Worm (Caenorhabditis elegans) whole organism, L4 larva: ENCODE measurements around the gene C56A3.4.

Experiments
- Y105C5A.15 ChIP-seq: fragments of 200-800 bp; sonication (Bioruptor generic); IDR thresholded peaks from 2 replicates; pipeline ENCODE4 v1.3.6; 2022; ENCODE audit warnings: missing genetic modification characterization, missing compliant biosample characterization
- arid-1 ChIP-seq: fragments of 200-800 bp; sonication (Bioruptor generic); conservative IDR thresholded peaks from 2 replicates; pipeline ENCODE4 v1.3.6; 2022; ENCODE audit warnings: missing genetic modification reagents, missing genetic modification characterization, missing compliant biosample characterization
- fos-1 ChIP-seq: fragments of 150-350 bp; optimal IDR thresholded peaks from 2 replicates; lab custom pipeline; 2014; ENCODE audit warnings: missing biosample characterization, missing genetic modification characterization
- hlh-30 ChIP-seq: sonication (generic microtip); optimal IDR thresholded peaks from 2 replicates; lab custom pipeline; 2017; ENCODE audit warnings: antibody characterized with exemption, mild to moderate bottlenecking, missing genetic modification characterization, missing compliant biosample characterization; ENCODE audit not compliant: insufficient read depth
- lim-7 ChIP-seq: fragments of 200-800 bp; sonication (Bioruptor generic); IDR thresholded peaks from 2 replicates; pipeline ENCODE4 v1.3.6; 2022; ENCODE audit warnings: missing genetic modification characterization, missing compliant biosample characterization
- madf-9 ChIP-seq: fragments of 200-800 bp; sonication (Bioruptor generic); conservative IDR thresholded peaks from 2 replicates; pipeline ENCODE4 v1.3.6; 2022; ENCODE audit warnings: missing genetic modification reagents, missing genetic modification characterization, missing compliant biosample characterization
- mxl-3 ChIP-seq: fragments of 200-800 bp; sonication (Bioruptor generic); optimal IDR thresholded peaks from 2 replicates; lab custom pipeline; 2018; ENCODE audit warnings: mild to moderate bottlenecking, missing genetic modification characterization, missing compliant biosample characterization
- nhr-41 ChIP-seq: fragments of 200-800 bp; sonication (Bioruptor generic); IDR thresholded peaks from 2 replicates; pipeline ENCODE4 v1.3.6; 2022; ENCODE audit warnings: missing genetic modification reagents, missing genetic modification characterization, missing compliant biosample characterization
- nhr-6 ChIP-seq: fragments of 150-350 bp; optimal IDR thresholded peaks from 2 replicates; lab custom pipeline; 2014; ENCODE audit warnings: missing biosample characterization, missing genetic modification characterization
- unc-39 ChIP-seq: sonication (generic microtip); optimal IDR thresholded peaks from 2 replicates; lab custom pipeline; 2017; ENCODE audit warnings: missing biosample characterization, missing genetic modification characterization
- unc-62 ChIP-seq, 3 experiments: fragments of 150-350 bp in 1 of 3; sonication (generic microtip); optimal IDR thresholded peaks in 2 of 3; peaks in 1 of 3; 1 replicate in 1 of 3; 2 replicates in 2 of 3; lab custom pipeline; 2014 to 2017; ENCODE audit warnings: missing biosample characterization in 3 of 3, missing genetic modification characterization in 3 of 3, missing genetic modification reagents in 3 of 3, missing genotype in 1 of 3
- ztf-11 ChIP-seq: fragments of 150-350 bp; optimal IDR thresholded peaks from 2 replicates; lab custom pipeline; 2014; ENCODE audit warnings: missing biosample characterization, missing genetic modification characterization

DNA sequence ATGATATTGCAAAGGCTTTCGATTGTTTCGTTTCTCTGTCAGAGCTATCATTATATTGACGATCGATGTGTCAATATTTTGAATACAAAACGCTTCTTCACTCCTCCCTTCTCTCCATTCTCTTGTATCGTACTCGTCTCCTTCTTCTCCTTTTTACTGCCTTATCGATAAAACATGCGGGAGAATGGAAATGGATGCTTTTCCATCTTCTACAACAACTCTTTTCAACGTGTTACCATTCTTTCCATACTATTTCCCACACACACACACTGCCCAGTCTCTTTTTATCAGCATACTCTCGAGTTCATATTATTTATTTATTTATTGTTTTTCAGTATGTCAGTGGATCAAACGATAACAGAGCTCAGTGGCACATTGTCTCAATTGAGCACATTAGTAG is 27.1 kb upstream of the C56A3.4 start, which contains the start of gene C50B8.6:
- TF ChIP-seq hlh-30 (tag; lab: Kevin White, UChicago) (no peak), Y105C5A.15 (GFP tag; lab: Robert Waterston, UW) (no peak), mxl-3 (GFP tag; lab: Kevin White, UChicago) (peak; percentile 26), nhr-41 (GFP tag; lab: Robert Waterston, UW) (no peak), arid-1 (GFP tag; lab: Robert Waterston, UW) (no peak), ztf-11 (tag; lab: Kevin White, UChicago) (no peak), lim-7 (GFP tag; lab: Robert Waterston, UW) (no peak), fos-1 (tag; lab: Kevin White, UChicago) (no peak), unc-62 (GFP tag; optimal IDR thresholded peaks at IDR 0.05 in 1 of 2; lab: Kevin White, UChicago) (peak in 1 of 2 experiments; percentile 64), unc-62 (tag; optimal IDR thresholded peaks at IDR 0.05; lab: Kevin White, UChicago) (no peak), nhr-6 (tag; lab: Kevin White, UChicago) (no peak), madf-9 (GFP tag; lab: Robert Waterston, UW) (no peak), unc-39 (no peak)
